Worm (Caenorhabditis elegans): ENCODE data around the gene idpb-4.

idpb-4 gene

ce11 chrII:8765131-8765530 is 27.8 kb upstream of the idpb-4 start (continued):
- TF ChIP-seq mep-1 (tag; optimal IDR thresholded peaks at IDR 0.05): no peak
- TF ChIP-seq ztf-7 (tag; optimal IDR thresholded peaks at IDR 0.05): no peak
- TF ChIP-seq madf-5 (GFP tag; IDR thresholded peaks at IDR 0.05): no peak
- peak; percentile 70 for TF ChIP-seq aha-1 (tag)
- no peak for TF ChIP-seq fos-1 (tag; optimal IDR thresholded peaks at IDR 0.05)
- TF ChIP-seq snpc-1.2 (GFP tag; IDR thresholded peaks at IDR 0.05): no peak
- TF ChIP-seq lin-13 (GFP tag; optimal IDR thresholded peaks at IDR 0.05): no peak
- no peak for TF ChIP-seq nhr-11 (tag; optimal IDR thresholded peaks at IDR 0.05)
- TF ChIP-seq Y75B8A.6 (GFP tag; IDR thresholded peaks at IDR 0.05): no peak
- no peak for TF ChIP-seq F26F4.8 (GFP tag; conservative IDR thresholded peaks at IDR 0.05)
- TF ChIP-seq sdz-12 (GFP tag; optimal IDR thresholded peaks at IDR 0.05): no peak
- TF ChIP-seq fkh-10 (GFP tag; optimal IDR thresholded peaks at IDR 0.05): no peak
- TF ChIP-seq ceh-20 (GFP tag; IDR thresholded peaks at IDR 0.05): no peak
- TF ChIP-seq nhr-111 (GFP tag; optimal IDR thresholded peaks at IDR 0.05): no peak
- TF ChIP-seq nhr-6 (tag; optimal IDR thresholded peaks at IDR 0.05): no peak
- TF ChIP-seq daf-16 (GFP tag; optimal IDR thresholded peaks at IDR 0.05): no peak
- no peak for TF ChIP-seq daf-16 (tag; optimal IDR thresholded peaks at IDR 0.05)
- no peak for TF ChIP-seq mes-2 (tag; optimal IDR thresholded peaks at IDR 0.05; ENCODE audit: poor library complexity, severe bottlenecking)
- TF ChIP-seq jun-1 (tag; optimal IDR thresholded peaks at IDR 0.05): no peak
- no peak for TF ChIP-seq D1046.2 (GFP tag; IDR thresholded peaks at IDR 0.05)
- TF ChIP-seq ceh-44 (GFP tag; IDR thresholded peaks at IDR 0.05): no peak
- TF ChIP-seq aly-2 (tag; optimal IDR thresholded peaks at IDR 0.05): no peak
- TF ChIP-seq hif-1 (tag; optimal IDR thresholded peaks at IDR 0.05): no peak
- no peak for TF ChIP-seq daf-8 (GFP tag; IDR thresholded peaks at IDR 0.05)
- TF ChIP-seq spr-3 (GFP tag; optimal IDR thresholded peaks at IDR 0.05): no peak
- no peak for TF ChIP-seq nhr-102 (tag; optimal IDR thresholded peaks at IDR 0.05)
- TF ChIP-seq gei-8 (GFP tag; optimal IDR thresholded peaks at IDR 0.05): peak; percentile 27
- no peak for TF ChIP-seq nhr-42 (GFP tag; IDR thresholded peaks at IDR 0.05)
- TF ChIP-seq ceh-28 (tag; optimal IDR thresholded peaks at IDR 0.05): no peak
- no peak for TF ChIP-seq F44E2.7 (GFP tag; IDR thresholded peaks at IDR 0.05)
- no peak for TF ChIP-seq dpl-1 (GFP tag; optimal IDR thresholded peaks at IDR 0.05)
- peak; percentile 68 for TF ChIP-seq nhr-48 (tag; optimal IDR thresholded peaks at IDR 0.05)
- TF ChIP-seq arid-1 (GFP tag; conservative IDR thresholded peaks at IDR 0.05): no peak
- TF ChIP-seq lsy-2 (tag; optimal IDR thresholded peaks at IDR 0.05): no peak
- no peak for TF ChIP-seq lin-29 (GFP tag; IDR thresholded peaks at IDR 0.05)
- TF ChIP-seq nhr-10 (tag; optimal IDR thresholded peaks at IDR 0.05): no peak
- TF ChIP-seq Y48G9A.11 (GFP tag; IDR thresholded peaks at IDR 0.05): no peak
- TF ChIP-seq zip-11 (GFP tag; IDR thresholded peaks at IDR 0.05): no peak
- TF ChIP-seq tag-97 (GFP tag; IDR thresholded peaks at IDR 0.05): no peak
- peak; percentile 59 for TF ChIP-seq hlh-11 (tag; optimal IDR thresholded peaks at IDR 0.05)
- no peak for TF ChIP-seq cey-2 (tag; optimal IDR thresholded peaks at IDR 0.05; ENCODE audit: borderline replicate concordance, insufficient read depth)
- TF ChIP-seq php-3 (GFP tag; IDR thresholded peaks at IDR 0.05): no peak
- TF ChIP-seq dve-1 (tag; optimal IDR thresholded peaks at IDR 0.05; ENCODE audit: insufficient read depth): peak; percentile 31
- no peak for TF ChIP-seq pha-4 (GFP tag; IDR thresholded peaks at IDR 0.05)
- no peak for TF ChIP-seq pha-4 (tag; optimal IDR thresholded peaks at IDR 0.05)
- no peak for TF ChIP-seq lir-3 (tag; optimal IDR thresholded peaks at IDR 0.05)
- no peak for TF ChIP-seq saeg-2 (GFP tag; IDR thresholded peaks at IDR 0.05)
- no peak for TF ChIP-seq ceh-62 (tag; optimal IDR thresholded peaks at IDR 0.05)
- no peak for TF ChIP-seq ceh-32 (tag; optimal IDR thresholded peaks at IDR 0.05; ENCODE audit: poor library complexity)
- no peak for TF ChIP-seq zag-1 (tag; optimal IDR thresholded peaks at IDR 0.05)
- TF ChIP-seq spr-1 (tag; optimal IDR thresholded peaks at IDR 0.05): no peak
- no peak for TF ChIP-seq rbr-2 (tag; optimal IDR thresholded peaks at IDR 0.05)
- no peak for TF ChIP-seq pqm-1 (tag; optimal IDR thresholded peaks at IDR 0.05)

Measured in whole organism, L4 larva.